Worm (Caenorhabditis elegans) whole organism, L3 larva: Measurements from ENCODE around the gene F27B3.6.

Source experiments
- aly-2 ChIP-seq: fragments of 150-350 bp; optimal IDR thresholded peaks from 2 replicates; lab custom pipeline; 2014; ENCODE audit warnings: missing biosample characterization, missing genetic modification characterization
- ama-1 ChIP-seq: fragments of 150-350 bp; optimal IDR thresholded peaks from 2 replicates; lab custom pipeline; 2018
- ceh-16 ChIP-seq: sonication (generic microtip); optimal IDR thresholded peaks from 2 replicates; lab custom pipeline; 2017; ENCODE audit warnings: missing biosample characterization, missing genetic modification characterization
- ceh-82 ChIP-seq: fragments of 150-350 bp; optimal IDR thresholded peaks from 2 replicates; lab custom pipeline; 2014; ENCODE audit warnings: missing biosample characterization, missing genetic modification characterization
- jun-1 ChIP-seq: fragments of 150-350 bp; optimal IDR thresholded peaks from 2 replicates; lab custom pipeline; 2014; ENCODE audit warnings: missing biosample characterization, missing genetic modification reagents, missing genetic modification characterization
- lin-39 ChIP-seq: fragments of 150-350 bp; optimal IDR thresholded peaks from 2 replicates; lab custom pipeline; 2018; ENCODE audit warnings: missing biosample characterization, missing genetic modification reagents, missing genetic modification characterization
- nhr-237 ChIP-seq: fragments of 150-350 bp; optimal IDR thresholded peaks from 2 replicates; lab custom pipeline; 2014; ENCODE audit warnings: missing biosample characterization, missing genetic modification characterization
- nhr-28 ChIP-seq: fragments of 150-350 bp; optimal IDR thresholded peaks from 2 replicates; lab custom pipeline; 2014; ENCODE audit warnings: missing biosample characterization, missing genetic modification characterization
- nhr-43 ChIP-seq: sonication (generic microtip); optimal IDR thresholded peaks from 2 replicates; lab custom pipeline; 2016; ENCODE audit warnings: mild to moderate bottlenecking, missing genetic modification characterization, missing compliant biosample characterization; ENCODE audit not compliant: poor library complexity, severe bottlenecking
- nhr-76 ChIP-seq: fragments of 150-350 bp; sonication (generic microtip); optimal IDR thresholded peaks from 5 replicates; lab custom pipeline; 2014; ENCODE audit warnings: missing biosample characterization, missing genetic modification characterization
- nhr-77 ChIP-seq: fragments of 150-350 bp; optimal IDR thresholded peaks from 2 replicates; lab custom pipeline; 2014; ENCODE audit warnings: missing biosample characterization, missing genetic modification characterization
- unc-39 ChIP-seq: sonication (generic microtip); optimal IDR thresholded peaks from 4 replicates; lab custom pipeline; 2017; ENCODE audit warnings: missing biosample characterization, missing genetic modification characterization

- TF ChIP-seq nhr-76 (no peak), ceh-82 (no peak), nhr-28 (tag; lab: Kevin White, UChicago) (no peak), nhr-43 (tag; lab: Kevin White, UChicago) (no peak), jun-1 (tag; lab: Kevin White, UChicago) (no peak), ceh-16 (no peak), ama-1 (lab: Kevin White, UChicago) (peak; percentile 51), nhr-77 (no peak), aly-2 (no peak), lin-39 (no peak), nhr-237 (tag; lab: Kevin White, UChicago) (no peak), unc-39 (no peak)
Observed at ce11 chrIII:6604317-6604716, 25.9 kb upstream of the F27B3.6 start.
